Fruit fly (Drosophila melanogaster) whole organism, embryonic: ENCODE results near the gene nol.

ENCODE experiments used
- Bteb2 ChIP-seq: fragments of 200-800 bp; sonication (Bioruptor generic); optimal IDR thresholded peaks from 2 replicates; lab custom pipeline; 2016; ENCODE audit warnings: missing biosample characterization, missing genetic modification characterization
- C15 ChIP-seq: fragments of 200-800 bp; sonication (Bioruptor generic); IDR thresholded peaks from 3 replicates; pipeline ENCODE4 v1.3.6; 2022; ENCODE audit warnings: missing biosample characterization, missing genetic modification characterization
- CG10147 ChIP-seq: fragments of 200-800 bp; sonication (Bioruptor generic); optimal IDR thresholded peaks from 2 replicates; lab custom pipeline; 2019; ENCODE audit warnings: missing biosample characterization, mild to moderate bottlenecking, missing genetic modification characterization, moderate library complexity
- CG11247 ChIP-seq: fragments of 200-800 bp; sonication (Bioruptor generic); IDR thresholded peaks from 2 replicates; pipeline ENCODE4 v1.3.6; 2022; ENCODE audit warnings: missing biosample characterization, missing genetic modification characterization
- CG12104 ChIP-seq: fragments of 200-800 bp; sonication (Bioruptor generic); optimal IDR thresholded peaks from 3 replicates; lab custom pipeline; 2016; ENCODE audit warnings: missing biosample characterization, missing genetic modification characterization
- CG12219 ChIP-seq: fragments of 200-800 bp; sonication (Bioruptor generic); optimal IDR thresholded peaks from 3 replicates; lab custom pipeline; 2018; ENCODE audit warnings: missing biosample characterization, mild to moderate bottlenecking, missing genetic modification characterization
- CG12299 ChIP-seq: fragments of 200-800 bp; sonication (Bioruptor generic); optimal IDR thresholded peaks from 2 replicates; lab custom pipeline; 2018; ENCODE audit warnings: missing biosample characterization, mild to moderate bottlenecking, missing genetic modification characterization
- CG1603 ChIP-seq: fragments of 200-800 bp; sonication (Bioruptor generic); optimal IDR thresholded peaks from 2 replicates; lab custom pipeline; 2019; ENCODE audit warnings: missing biosample characterization, mild to moderate bottlenecking, missing genetic modification characterization, moderate library complexity
- CG17359 ChIP-seq: fragments of 200-800 bp; sonication (Bioruptor generic); optimal IDR thresholded peaks from 3 replicates; lab custom pipeline; 2018; ENCODE audit warnings: missing biosample characterization, mild to moderate bottlenecking, missing genetic modification characterization, moderate library complexity
- CG17361 ChIP-seq: fragments of 200-800 bp; sonication (Bioruptor generic); IDR thresholded peaks from 3 replicates; pipeline ENCODE4 v1.3.6; 2022; ENCODE audit warnings: missing biosample characterization, missing genetic modification characterization
- CG17802 ChIP-seq: fragments of 200-800 bp; sonication (Bioruptor generic); optimal IDR thresholded peaks from 2 replicates; lab custom pipeline; 2018; ENCODE audit warnings: missing biosample characterization, mild to moderate bottlenecking, missing genetic modification characterization, moderate library complexity
- CG18764 ChIP-seq: fragments of 200-800 bp; sonication (Bioruptor generic); optimal IDR thresholded peaks from 3 replicates; lab custom pipeline; 2016; ENCODE audit warnings: missing biosample characterization, missing genetic modification characterization
- CG2889 ChIP-seq: fragments of 200-800 bp; sonication (Bioruptor generic); IDR thresholded peaks from 3 replicates; pipeline ENCODE4 v1.3.6; 2022; ENCODE audit warnings: missing biosample characterization, missing genetic modification characterization
- CG3065 ChIP-seq: fragments of 200-800 bp; sonication (Bioruptor generic); optimal IDR thresholded peaks from 2 replicates; lab custom pipeline; 2016; ENCODE audit warnings: missing biosample characterization, missing genetic modification characterization
- CG3838 ChIP-seq: fragments of 200-800 bp; sonication (Bioruptor generic); optimal IDR thresholded peaks from 3 replicates; lab custom pipeline; 2016; ENCODE audit warnings: missing biosample characterization, missing genetic modification characterization
- CG4282 ChIP-seq: fragments of 200-800 bp; sonication (Bioruptor generic); optimal IDR thresholded peaks from 2 replicates; lab custom pipeline; 2016; ENCODE audit warnings: missing biosample characterization, missing genetic modification characterization
- CG4424 ChIP-seq: fragments of 200-800 bp; sonication (Bioruptor generic); optimal IDR thresholded peaks from 3 replicates; lab custom pipeline; 2016; ENCODE audit warnings: missing biosample characterization, missing genetic modification characterization
- CG4707 ChIP-seq: fragments of 200-800 bp; sonication (Bioruptor generic); optimal IDR thresholded peaks from 2 replicates; lab custom pipeline; 2018; ENCODE audit warnings: missing biosample characterization, mild to moderate bottlenecking, missing genetic modification characterization, moderate library complexity
- Camta ChIP-seq: fragments of 200-800 bp; sonication (Bioruptor generic); optimal IDR thresholded peaks from 2 replicates; lab custom pipeline; 2016; ENCODE audit warnings: missing biosample characterization, missing genetic modification characterization
- Dek ChIP-seq: fragments of 200-800 bp; sonication (Bioruptor generic); optimal IDR thresholded peaks from 3 replicates; lab custom pipeline; 2019; ENCODE audit warnings: missing biosample characterization, mild to moderate bottlenecking, missing genetic modification characterization, moderate library complexity
- Fer3 ChIP-seq: fragments of 200-800 bp; sonication (Bioruptor generic); optimal IDR thresholded peaks from 2 replicates; lab custom pipeline; 2018; ENCODE audit warnings: missing biosample characterization, mild to moderate bottlenecking, missing genetic modification characterization, moderate library complexity
- HLHmδ ChIP-seq: fragments of 200-800 bp; sonication (Bioruptor generic); optimal IDR thresholded peaks from 2 replicates; lab custom pipeline; 2018; ENCODE audit warnings: missing biosample characterization, mild to moderate bottlenecking, missing genetic modification characterization, moderate library complexity
- HmgZ ChIP-seq: fragments of 200-800 bp; sonication (Bioruptor generic); optimal IDR thresholded peaks from 2 replicates; lab custom pipeline; 2018; ENCODE audit warnings: missing biosample characterization, mild to moderate bottlenecking, missing genetic modification characterization
- Hr3 ChIP-seq: fragments of 200-800 bp; sonication (Bioruptor generic); optimal IDR thresholded peaks from 3 replicates; lab custom pipeline; 2016; ENCODE audit warnings: missing biosample characterization, missing genetic modification characterization
- MTF-1 ChIP-seq: fragments of 200-800 bp; sonication (Bioruptor generic); optimal IDR thresholded peaks from 2 replicates; lab custom pipeline; 2018; ENCODE audit warnings: missing biosample characterization, mild to moderate bottlenecking, missing genetic modification characterization, borderline replicate concordance
- Mes4 ChIP-seq: fragments of 200-800 bp; sonication (Bioruptor generic); optimal IDR thresholded peaks from 2 replicates; lab custom pipeline; 2016; ENCODE audit warnings: missing biosample characterization, missing genetic modification characterization
- Mrtf ChIP-seq: fragments of 200-800 bp; sonication (Bioruptor generic); IDR thresholded peaks from 3 replicates; pipeline ENCODE4 v1.3.6; 2022; ENCODE audit warnings: missing biosample characterization, missing genetic modification characterization
- NC2β ChIP-seq: fragments of 200-800 bp; sonication (Bioruptor generic); optimal IDR thresholded peaks from 2 replicates; lab custom pipeline; 2016; ENCODE audit warnings: missing biosample characterization, missing genetic modification characterization
- Neu2 ChIP-seq: fragments of 200-800 bp; sonication (Bioruptor generic); optimal IDR thresholded peaks from 3 replicates; lab custom pipeline; 2016; ENCODE audit warnings: missing biosample characterization, missing genetic modification characterization, borderline replicate concordance
- Opbp ChIP-seq: fragments of 200-800 bp; sonication (Bioruptor generic); IDR thresholded peaks from 3 replicates; pipeline ENCODE4 v1.3.6; 2022; ENCODE audit warnings: missing biosample characterization, missing genetic modification characterization; ENCODE audit not compliant: partially characterized antibody
- Ravus ChIP-seq: fragments of 200-800 bp; sonication (Bioruptor generic); IDR thresholded peaks from 2 replicates; pipeline ENCODE4 v1.3.6; 2022; ENCODE audit warnings: missing biosample characterization, missing genetic modification characterization
- Trl ChIP-seq, 3 experiments: fragments of >200 bp in 2 of 3; fragments of 200-800 bp in 1 of 3; sonication (Bioruptor generic) in 1 of 3; optimal IDR thresholded peaks; 2 replicates in 1 of 3; 3 replicates in 2 of 3; lab custom pipeline; 2016 to 2017; ENCODE audit warnings: missing biosample characterization in 1 of 3, missing genetic modification characterization in 1 of 3
- chn ChIP-seq: fragments of 200-800 bp; sonication (Bioruptor generic); optimal IDR thresholded peaks from 2 replicates; lab custom pipeline; 2016; ENCODE audit warnings: missing biosample characterization, missing genetic modification characterization
- h ChIP-seq: fragments of >200 bp; optimal IDR thresholded peaks from 2 replicates; lab custom pipeline; 2017
- knrl ChIP-seq: fragments of 200-800 bp; sonication (Bioruptor generic); IDR thresholded peaks from 3 replicates; pipeline ENCODE4 v1.3.6; 2022; ENCODE audit warnings: missing biosample characterization, missing genetic modification characterization; ENCODE audit not compliant: partially characterized antibody
- lilli ChIP-seq: fragments of 200-800 bp; sonication (Bioruptor generic); optimal IDR thresholded peaks from 3 replicates; lab custom pipeline; 2016; ENCODE audit warnings: missing biosample characterization, missing genetic modification characterization
- luna ChIP-seq: fragments of 200-800 bp; sonication (Bioruptor generic); optimal IDR thresholded peaks from 2 replicates; lab custom pipeline; 2016; ENCODE audit warnings: missing biosample characterization, missing genetic modification characterization
- mld ChIP-seq: fragments of 200-800 bp; sonication (Bioruptor generic); IDR thresholded peaks from 3 replicates; pipeline ENCODE4 v1.3.6; 2022; ENCODE audit warnings: missing biosample characterization, missing genetic modification characterization; ENCODE audit not compliant: partially characterized antibody
- nerfin-2 ChIP-seq: fragments of 200-800 bp; sonication (Bioruptor generic); IDR thresholded peaks from 2 replicates; pipeline ENCODE4 v1.3.6; 2022; ENCODE audit warnings: missing biosample characterization, missing genetic modification characterization; ENCODE audit not compliant: partially characterized antibody
- onecut ChIP-seq: fragments of 200-800 bp; sonication (Bioruptor generic); IDR thresholded peaks from 2 replicates; pipeline ENCODE4 v1.3.6; 2022; ENCODE audit warnings: missing biosample characterization, missing genetic modification characterization
- otp ChIP-seq: fragments of 200-800 bp; sonication (Bioruptor generic); IDR thresholded peaks from 3 replicates; pipeline ENCODE4, ENCODE4 v1.3.6; 2022; ENCODE audit warnings: missing biosample characterization, missing genetic modification characterization
- pan ChIP-seq, 4 experiments: fragments of >200 bp in 3 of 4; fragments of 200-800 bp in 1 of 4; sonication (Bioruptor generic) in 1 of 4; optimal IDR thresholded peaks in 3 of 4; IDR thresholded peaks in 1 of 4; 2 replicates each; pipeline versions ENCODE4 v1.3.6 to Lab custom; 2017 to 2022; ENCODE audit warnings: missing biosample characterization in 2 of 4, missing genetic modification characterization in 2 of 4, mixed read lengths in 1 of 4
- phol ChIP-seq: fragments of 200-800 bp; sonication (Bioruptor generic); optimal IDR thresholded peaks from 3 replicates; lab custom pipeline; 2018; ENCODE audit warnings: missing biosample characterization, mild to moderate bottlenecking, missing genetic modification characterization, moderate library complexity
- stc ChIP-seq: fragments of 200-800 bp; sonication (Bioruptor generic); IDR thresholded peaks from 2 replicates; pipeline ENCODE4 v1.3.6; 2022; ENCODE audit warnings: missing biosample characterization, missing genetic modification characterization
- trem ChIP-seq: fragments of 200-800 bp; optimal IDR thresholded peaks from 3 replicates; lab custom pipeline; 2019; ENCODE audit warnings: missing biosample characterization, mild to moderate bottlenecking, missing genetic modification characterization, moderate library complexity
- z ChIP-seq: fragments of 200-800 bp; sonication (Bioruptor generic); IDR thresholded peaks from 3 replicates; pipeline ENCODE4 v1.3.6; 2022; ENCODE audit warnings: missing biosample characterization, missing genetic modification characterization
- zen ChIP-seq: fragments of 200-800 bp; sonication (Bioruptor generic); optimal IDR thresholded peaks from 3 replicates; lab custom pipeline; 2018; ENCODE audit warnings: missing biosample characterization, mild to moderate bottlenecking, missing genetic modification characterization, moderate library complexity
- zfh1 ChIP-seq: fragments of 200-800 bp; sonication (Bioruptor generic); IDR thresholded peaks from 3 replicates; pipeline ENCODE4 v1.3.6; 2022; ENCODE audit warnings: missing biosample characterization, missing genetic modification characterization

The nol gene

dm6 chr3L:11097982-11098663 is 32.5 kb upstream of the nol start, which contains the start of the genes Irbp18 and APP-BP1 (continued):
- TF ChIP-seq zfh1 = peak; percentile 84
- TF ChIP-seq trem = peak; percentile 84
- TF ChIP-seq mld (GFP tag; lab: Robert Waterston, UW) = no peak
- peak; percentile 95 for TF ChIP-seq CG12104 (GFP tag; lab: Kevin White, UChicago)
- peak; percentile 76 for TF ChIP-seq Ravus
- peak; percentile 91 for TF ChIP-seq CG12219
- TF ChIP-seq CG4282 (GFP tag; lab: Kevin White, UChicago) = peak; percentile 89
- peak; percentile 77; the same call in 2 of the 3 replicates for TF ChIP-seq C15 (GFP tag; lab: Robert Waterston, UW)
- no peak for TF ChIP-seq Opbp (GFP tag; lab: Robert Waterston, UW)
- TF ChIP-seq otp = peak; percentile 80; the same call in 2 of the 3 replicates
- TF ChIP-seq HmgZ = peak; percentile 96
- TF ChIP-seq CG17359 = peak; percentile 93
- peak; percentile 95 for TF ChIP-seq Hr3 (GFP tag; lab: Kevin White, UChicago)
- TF ChIP-seq CG18764 = peak; percentile 92
- TF ChIP-seq HLHmδ = no peak
- TF ChIP-seq lilli = peak; percentile 97
- TF ChIP-seq CG11247 (GFP tag; lab: Robert Waterston, UW) = peak; percentile 88
- TF ChIP-seq Mrtf = peak; percentile 81
- TF ChIP-seq CG12299 (tag; lab: Kevin White, UChicago) = peak; percentile 85
- TF ChIP-seq z (GFP tag; lab: Robert Waterston, UW) = 0 out of 3 replicates have a peak, but pooled peaks have one; percentile 27
- no peak for TF ChIP-seq knrl
- TF ChIP-seq CG3065 (GFP tag; lab: Kevin White, UChicago) = peak; percentile 84
- TF ChIP-seq CG17361 = peak; percentile 97
- peak; percentile 63 for TF ChIP-seq CG4707 (GFP tag; lab: Kevin White, UChicago)
- TF ChIP-seq CG2889 = peak; percentile 91
- no peak for TF ChIP-seq nerfin-2 (GFP tag; lab: Robert Waterston, UW)
- peak; percentile 88 for TF ChIP-seq CG1603 (tag; lab: Kevin White, UChicago)
- peak; percentile 56 for TF ChIP-seq Neu2 (GFP tag; lab: Kevin White, UChicago)
- peak; percentile 66 for TF ChIP-seq MTF-1 (GFP tag; lab: Kevin White, UChicago)
- TF ChIP-seq Mes4 (GFP tag; lab: Kevin White, UChicago) = peak; percentile 90
- peak; percentile 96 for TF ChIP-seq chn (GFP tag; lab: Kevin White, UChicago)
- TF ChIP-seq luna = peak; percentile 91
- peak; percentile 90 for TF ChIP-seq Fer3 (tag; lab: Kevin White, UChicago)
- TF ChIP-seq Trl (optimal IDR thresholded peaks at IDR 0.05; lab: Kevin White, UChicago) = no peak
- TF ChIP-seq Trl (GFP tag; optimal IDR thresholded peaks at IDR 0.05; lab: Kevin White, UChicago) = peak; percentile 92
- peak; percentile 93 for TF ChIP-seq NC2β
- peak; percentile 65 for TF ChIP-seq onecut
- TF ChIP-seq Bteb2 (GFP tag; lab: Kevin White, UChicago) = peak; percentile 94
- TF ChIP-seq pan (optimal IDR thresholded peaks at IDR 0.05; lab: Kevin White, UChicago) = no peak
- TF ChIP-seq pan (GFP tag; optimal IDR thresholded peaks at IDR 0.05 in 1 of 2, IDR thresholded peaks at IDR 0.05 in 1 of 2) = peak in 1 of 2 experiments; percentile 92
- no peak for TF ChIP-seq h
- peak; percentile 91 for TF ChIP-seq CG10147 (GFP tag; lab: Kevin White, UChicago)
- TF ChIP-seq Camta (GFP tag; lab: Kevin White, UChicago) = peak; percentile 94
- TF ChIP-seq zen (tag; lab: Kevin White, UChicago) = peak; percentile 85
- peak; percentile 84 for TF ChIP-seq CG3838 (GFP tag; lab: Kevin White, UChicago)
- TF ChIP-seq Dek (tag; lab: Kevin White, UChicago) = peak; percentile 92
- TF ChIP-seq stc (GFP tag; lab: Robert Waterston, UW) = peak; percentile 84
- peak; percentile 71 for TF ChIP-seq CG17802 (tag; lab: Kevin White, UChicago)
- peak; percentile 93 for TF ChIP-seq phol (tag; lab: Kevin White, UChicago)
- TF ChIP-seq CG4424 (GFP tag; lab: Kevin White, UChicago) = peak; percentile 96
